Fruit fly (Drosophila melanogaster) whole organism, prepupa: ENCODE measurements around the gene Cse1.
A peak's percentile ranks its signal among the peaks of the same experiment; 100 is the strongest.

ENCODE experiments used
- Blimp-1 ChIP-seq: fragments of 200-800 bp; sonication (Bioruptor generic); optimal IDR thresholded peaks from 3 replicates; lab custom pipeline; 2017; ENCODE audit warnings: missing biosample characterization, missing genetic modification characterization, mild to moderate bottlenecking, moderate library complexity, missing genetic modification reagents
- CG3032 ChIP-seq: fragments of 200-800 bp; optimal IDR thresholded peaks from 2 replicates; lab custom pipeline; 2019; ENCODE audit warnings: missing biosample characterization, mild to moderate bottlenecking, missing genetic modification characterization, moderate library complexity
- CG6854 ChIP-seq: fragments of 200-800 bp; sonication (Bioruptor generic); optimal IDR thresholded peaks from 2 replicates; lab custom pipeline; 2017; ENCODE audit warnings: missing biosample characterization, mild to moderate bottlenecking, missing genetic modification characterization
- fd59A ChIP-seq: fragments of 200-800 bp; sonication (Bioruptor generic); optimal IDR thresholded peaks from 2 replicates; lab custom pipeline; 2017; ENCODE audit warnings: missing biosample characterization, mild to moderate bottlenecking, missing genetic modification characterization, missing genetic modification reagents

dm6 chr2L:16804376-16804934 is 20.6 kb downstream of the Cse1 start, which contains the start of gene CG13272:
- TF ChIP-seq CG3032 (no peak), Blimp-1 (peak; percentile 17), CG6854 (GFP tag; lab: Kevin White, UChicago) (no peak), fd59A (GFP tag; lab: Kevin White, UChicago) (no peak)
